Worm (Caenorhabditis elegans): ENCODE measurements around the gene swsn-1.

The swsn-1 gene

DNA sequence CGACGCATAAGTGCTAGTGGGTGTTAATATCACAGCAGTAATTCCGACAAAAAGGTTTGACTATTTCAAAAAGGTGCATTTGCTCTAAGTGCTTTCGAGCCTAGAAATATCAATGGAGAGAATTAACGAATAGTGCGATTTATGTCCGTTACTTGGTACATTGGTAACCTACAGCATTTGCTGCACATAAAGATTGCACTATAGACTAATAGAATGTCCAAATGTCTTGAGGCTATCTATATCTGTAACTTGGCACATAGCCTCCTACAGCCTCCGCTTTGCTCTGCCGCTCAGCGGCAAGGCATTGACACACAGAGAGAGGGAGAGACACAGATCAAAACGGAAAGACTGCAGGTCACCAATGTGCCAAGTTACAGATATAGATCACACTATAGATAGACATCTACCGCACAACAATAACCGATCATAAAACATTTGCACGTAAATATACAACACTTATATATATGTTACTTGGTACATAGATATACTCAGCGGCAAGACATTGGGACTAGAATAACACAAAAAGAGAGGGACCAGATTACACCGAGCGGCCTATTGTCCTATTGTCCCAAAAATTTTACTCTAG, 53.7 kb downstream of the swsn-1 start, which contains the start of the genes srh-217 and Y113G7B.28:
srh-217 (minus strand) TSS at position 101 of the 586 bp plus-strand sequence.
Y113G7B.28 (plus strand) TSS at position 536 of the 586 bp plus-strand sequence.
- TF ChIP-seq Y5F2A.4 (GFP tag; optimal IDR thresholded peaks at IDR 0.05) (no peak), nhr-42 (GFP tag; IDR thresholded peaks at IDR 0.05) (no peak)

DNA sequence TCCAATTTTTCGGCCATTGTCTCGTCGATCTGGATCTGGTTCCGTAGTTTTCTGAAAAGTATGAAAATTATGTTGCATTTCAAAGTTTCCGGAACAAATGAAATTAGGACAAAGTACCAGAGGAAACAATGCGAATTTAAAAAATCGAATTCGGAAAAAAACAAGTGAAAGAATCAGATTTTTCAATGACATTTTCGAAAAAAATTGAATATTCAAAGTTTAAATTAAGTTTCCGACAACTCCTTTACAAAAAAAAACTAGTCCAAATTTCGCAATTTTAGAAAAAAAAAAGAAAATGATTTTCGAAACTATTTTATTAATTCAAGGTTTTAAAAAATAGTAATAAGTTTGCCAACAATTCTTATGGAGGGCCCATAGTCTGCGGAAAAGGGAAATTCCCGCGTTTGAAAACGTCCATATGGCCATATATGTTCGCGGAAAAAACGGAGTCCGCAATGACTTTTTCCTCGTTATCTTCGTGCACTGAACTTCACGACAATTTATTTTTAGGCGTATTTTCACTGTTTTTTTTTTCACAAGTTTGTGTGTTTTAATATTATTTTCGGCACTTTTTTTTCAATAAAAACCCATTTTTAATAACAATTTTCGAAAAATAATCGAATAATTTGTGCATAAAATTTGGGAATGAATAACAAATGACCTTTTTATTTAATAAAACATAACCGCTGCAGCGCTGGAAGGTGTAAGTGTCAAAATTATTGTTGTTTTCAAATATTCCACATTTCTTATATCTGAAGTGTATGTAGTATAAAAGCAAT, 57.0 kb downstream of the swsn-1 start, which contains the start of the genes fbxa-115 and Y113G7B.27:
fbxa-115 (minus strand) TSS at position 51 of the 779 bp plus-strand sequence.
Y113G7B.27 (plus strand) TSS at position 729 of the 779 bp plus-strand sequence.
- TF ChIP-seq ces-1 (GFP tag; optimal IDR thresholded peaks at IDR 0.05): no peak
- no peak for TF ChIP-seq ceh-44 (GFP tag; IDR thresholded peaks at IDR 0.05)
- no peak for TF ChIP-seq saeg-2 (GFP tag; IDR thresholded peaks at IDR 0.05)
- TF ChIP-seq nhr-11 (tag; optimal IDR thresholded peaks at IDR 0.05): no peak
- TF ChIP-seq nhr-42 (GFP tag; IDR thresholded peaks at IDR 0.05): no peak
- TF ChIP-seq jun-1 (tag; optimal IDR thresholded peaks at IDR 0.05): no peak
- TF ChIP-seq mep-1 (tag; optimal IDR thresholded peaks at IDR 0.05): no peak
- no peak for TF ChIP-seq lin-1 (GFP tag; IDR thresholded peaks at IDR 0.05)
- TF ChIP-seq nhr-25 (tag; optimal IDR thresholded peaks at IDR 0.05; ENCODE audit: borderline replicate concordance, insufficient read depth): no peak
- TF ChIP-seq dve-1 (tag; optimal IDR thresholded peaks at IDR 0.05; ENCODE audit: insufficient read depth): no peak
- no peak for TF ChIP-seq mdt-29 (GFP tag; IDR thresholded peaks at IDR 0.05)
- no peak for TF ChIP-seq mdl-1 (tag; optimal IDR thresholded peaks at IDR 0.05)
- TF ChIP-seq F44E2.7 (GFP tag; IDR thresholded peaks at IDR 0.05): no peak
- TF ChIP-seq hif-1 (tag; optimal IDR thresholded peaks at IDR 0.05): no peak
- TF ChIP-seq nhr-111 (GFP tag; optimal IDR thresholded peaks at IDR 0.05): no peak
- no peak for TF ChIP-seq ZK337.2 (GFP tag; IDR thresholded peaks at IDR 0.05)
- no peak for TF ChIP-seq unc-62 (GFP tag; optimal IDR thresholded peaks at IDR 0.05 in 1 of 2)
- TF ChIP-seq unc-62 (tag; optimal IDR thresholded peaks at IDR 0.05): no peak
- no peak for TF ChIP-seq zfp-3 (GFP tag; conservative IDR thresholded peaks at IDR 0.05)
